Worm (Caenorhabditis elegans) whole organism, early embryonic: ENCODE results near the gene srh-295.

Source experiments
- B0310.2 ChIP-seq: sonication (generic microtip); optimal IDR thresholded peaks from 2 replicates; lab custom pipeline; 2016; ENCODE audit warnings: mild to moderate bottlenecking, missing genetic modification characterization, missing compliant biosample characterization
- ets-7 ChIP-seq: sonication (generic microtip); optimal IDR thresholded peaks from 2 replicates; lab custom pipeline; 2016; ENCODE audit warnings: missing genotype, missing genetic modification characterization, missing compliant biosample characterization

DNA sequence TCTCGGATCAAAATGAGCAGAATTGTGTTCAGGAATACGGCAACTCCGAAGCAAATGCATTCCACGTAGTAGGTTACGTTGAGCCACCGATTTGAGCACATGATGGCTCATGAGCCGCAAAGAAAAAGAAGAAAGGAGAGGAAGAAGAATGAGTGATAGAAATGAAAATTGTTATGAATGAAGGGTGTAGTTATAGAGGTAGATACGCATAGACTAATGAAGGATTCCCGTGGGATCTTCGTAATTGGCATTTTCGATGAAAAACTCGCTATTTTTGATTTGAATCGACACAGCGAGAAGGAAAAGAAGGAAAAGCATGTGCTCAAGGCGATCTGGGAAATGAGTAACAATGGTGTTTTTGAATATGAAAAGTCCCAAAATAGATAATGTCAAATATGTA lies 36.5 kb upstream of the srh-295 start, which contains the start of gene str-96:
- TF ChIP-seq B0310.2 (tag; lab: Kevin White, UChicago) (no peak), ets-7 (tag; lab: Kevin White, UChicago) (no peak)
